Worm (Caenorhabditis elegans) whole organism, L4 larva: Measurements from ENCODE around the gene F38A1.15.

Experiments
- D1046.2 ChIP-seq: fragments of 200-800 bp; sonication (Bioruptor generic); IDR thresholded peaks from 2 replicates; pipeline ENCODE4 v1.3.6; 2022; ENCODE audit warnings: missing genetic modification characterization, missing compliant biosample characterization
- F10B5.3 ChIP-seq: sonication (generic microtip); optimal IDR thresholded peaks from 2 replicates; lab custom pipeline; 2016; ENCODE audit warnings: mild to moderate bottlenecking, missing genetic modification characterization, missing compliant biosample characterization
- F26F4.8 ChIP-seq: fragments of 200-800 bp; sonication (Bioruptor generic); conservative IDR thresholded peaks from 2 replicates; pipeline ENCODE4 v1.3.6; 2022; ENCODE audit warnings: missing genetic modification characterization, missing compliant biosample characterization
- F37D6.2 ChIP-seq: sonication (generic microtip); optimal IDR thresholded peaks from 2 replicates; lab custom pipeline; 2016; ENCODE audit warnings: mild to moderate bottlenecking, missing genetic modification characterization, missing compliant biosample characterization
- T20F7.1 ChIP-seq: fragments of 200-800 bp; sonication (Bioruptor generic); optimal IDR thresholded peaks from 2 replicates; lab custom pipeline; 2018; ENCODE audit warnings: mild to moderate bottlenecking, missing genetic modification characterization, missing compliant biosample characterization
- T26A8.4 ChIP-seq: fragments of 200-800 bp; sonication (Bioruptor generic); IDR thresholded peaks from 2 replicates; pipeline ENCODE4 v1.3.6; 2022; ENCODE audit warnings: missing genetic modification characterization, missing compliant biosample characterization
- ZK546.5 ChIP-seq, 2 experiments: sonication (generic microtip); optimal IDR thresholded peaks; 2 replicates each; lab custom pipeline; 2017; ENCODE audit warnings: missing biosample characterization in 2 of 2, missing genetic modification characterization in 2 of 2
- aha-1 ChIP-seq: fragments of 150-350 bp; peaks from one replicate; lab custom pipeline; 2014; ENCODE audit warnings: missing biosample characterization, missing genetic modification characterization
- aly-2 ChIP-seq: sonication (generic microtip); optimal IDR thresholded peaks from 2 replicates; lab custom pipeline; 2018; ENCODE audit warnings: missing biosample characterization, missing genetic modification characterization
- ceh-20 ChIP-seq: fragments of 200-800 bp; sonication (Bioruptor generic); IDR thresholded peaks from 2 replicates; pipeline ENCODE4 v1.3.6; 2022; ENCODE audit warnings: missing genetic modification reagents, missing genetic modification characterization, missing compliant biosample characterization
- ceh-28 ChIP-seq: fragments of 150-350 bp; optimal IDR thresholded peaks from 2 replicates; lab custom pipeline; 2014; ENCODE audit warnings: missing biosample characterization, missing genetic modification reagents, missing genetic modification characterization
- ceh-82 ChIP-seq: sonication (generic microtip); optimal IDR thresholded peaks from 2 replicates; lab custom pipeline; 2017; ENCODE audit warnings: missing biosample characterization, missing genetic modification characterization
- daf-16 ChIP-seq, 3 experiments: sonication (generic microtip); optimal IDR thresholded peaks; 2 replicates each; lab custom pipeline; 2016 to 2017; ENCODE audit warnings: missing genetic modification characterization in 3 of 3, missing genetic modification reagents in 3 of 3, mild to moderate bottlenecking in 2 of 3, missing compliant biosample characterization in 2 of 3, missing biosample characterization in 1 of 3, moderate library complexity in 1 of 3
- dmd-6 ChIP-seq: fragments of 200-800 bp; sonication (Bioruptor generic); IDR thresholded peaks from 2 replicates; pipeline ENCODE4 v1.3.6; 2022; ENCODE audit warnings: missing genetic modification reagents, missing genetic modification characterization, missing compliant biosample characterization
- dve-1 ChIP-seq: sonication (generic microtip); optimal IDR thresholded peaks from 2 replicates; lab custom pipeline; 2017; ENCODE audit warnings: antibody characterized with exemption, mild to moderate bottlenecking, missing genetic modification characterization, missing compliant biosample characterization; ENCODE audit not compliant: insufficient read depth
- egl-43 ChIP-seq: fragments of 200-800 bp; sonication (Bioruptor generic); IDR thresholded peaks from 2 replicates; pipeline ENCODE4 v1.3.6; 2022; ENCODE audit warnings: missing genetic modification reagents, missing genetic modification characterization, missing compliant biosample characterization
- jun-1 ChIP-seq: fragments of 150-350 bp; optimal IDR thresholded peaks from 2 replicates; lab custom pipeline; 2014; ENCODE audit warnings: missing biosample characterization, missing genetic modification reagents, missing genetic modification characterization
- lin-29 ChIP-seq: fragments of 200-800 bp; sonication (Bioruptor generic); IDR thresholded peaks from 2 replicates; pipeline ENCODE4 v1.3.6; 2022; ENCODE audit warnings: missing genetic modification reagents, missing genetic modification characterization, missing compliant biosample characterization
- lsy-2 ChIP-seq, 2 experiments: fragments of 150-350 bp in 1 of 2; sonication (generic microtip) in 1 of 2; optimal IDR thresholded peaks; 2 replicates each; lab custom pipeline; 2014 to 2017; ENCODE audit warnings: missing biosample characterization in 2 of 2, missing genetic modification characterization in 2 of 2
- madf-5 ChIP-seq, 2 experiments: fragments of 200-800 bp; sonication (Bioruptor generic); IDR thresholded peaks; 2 replicates each; pipeline ENCODE4 v1.3.6; 2022; ENCODE audit warnings: missing compliant biosample characterization in 2 of 2, missing genetic modification characterization in 2 of 2
- madf-9 ChIP-seq: fragments of 200-800 bp; sonication (Bioruptor generic); conservative IDR thresholded peaks from 2 replicates; pipeline ENCODE4 v1.3.6; 2022; ENCODE audit warnings: missing genetic modification reagents, missing genetic modification characterization, missing compliant biosample characterization
- mxl-3 ChIP-seq: fragments of 200-800 bp; sonication (Bioruptor generic); optimal IDR thresholded peaks from 2 replicates; lab custom pipeline; 2018; ENCODE audit warnings: mild to moderate bottlenecking, missing genetic modification characterization, missing compliant biosample characterization
- nhr-11 ChIP-seq: fragments of 150-350 bp; optimal IDR thresholded peaks from 2 replicates; lab custom pipeline; 2014; ENCODE audit warnings: missing biosample characterization, missing genetic modification characterization
- nhr-28 ChIP-seq: fragments of 150-350 bp; optimal IDR thresholded peaks from 2 replicates; lab custom pipeline; 2014; ENCODE audit warnings: missing biosample characterization, missing genetic modification characterization
- nhr-42 ChIP-seq: fragments of 200-800 bp; sonication (Bioruptor generic); IDR thresholded peaks from 2 replicates; pipeline ENCODE4 v1.3.6; 2022; ENCODE audit warnings: missing genetic modification characterization, missing compliant biosample characterization
- nhr-77 ChIP-seq: fragments of 150-350 bp; optimal IDR thresholded peaks from 2 replicates; lab custom pipeline; 2014; ENCODE audit warnings: missing biosample characterization, missing genetic modification characterization
- pha-4 ChIP-seq, 2 experiments: fragments of 150-350 bp in 1 of 2; fragments of 200-800 bp in 1 of 2; sonication (Bioruptor generic) in 1 of 2; IDR thresholded peaks in 1 of 2; optimal IDR thresholded peaks in 1 of 2; 2 replicates each; pipeline versions ENCODE4 v1.3.6 to Lab custom; 2014 to 2022; ENCODE audit warnings: missing genetic modification characterization in 2 of 2, missing genetic modification reagents in 2 of 2, missing biosample characterization in 1 of 2, missing compliant biosample characterization in 1 of 2
- pqm-1 ChIP-seq: sonication (generic microtip); optimal IDR thresholded peaks from 2 replicates; lab custom pipeline; 2017; ENCODE audit warnings: missing biosample characterization, missing genetic modification characterization
- set-16 ChIP-seq: fragments of 200-800 bp; sonication (Bioruptor generic); IDR thresholded peaks from 2 replicates; pipeline ENCODE4 v1.3.6; 2022; ENCODE audit warnings: missing genetic modification reagents, missing genetic modification characterization, missing compliant biosample characterization
- snpc-1.2 ChIP-seq: fragments of 200-800 bp; sonication (Bioruptor generic); IDR thresholded peaks from 2 replicates; pipeline ENCODE4 v1.3.6; 2022; ENCODE audit warnings: missing genetic modification reagents, missing genetic modification characterization, missing compliant biosample characterization
- zip-2 ChIP-seq: fragments of 150-350 bp; optimal IDR thresholded peaks from 2 replicates; lab custom pipeline; 2014; ENCODE audit warnings: missing biosample characterization, missing genetic modification characterization

The F38A1.15 gene

DNA sequence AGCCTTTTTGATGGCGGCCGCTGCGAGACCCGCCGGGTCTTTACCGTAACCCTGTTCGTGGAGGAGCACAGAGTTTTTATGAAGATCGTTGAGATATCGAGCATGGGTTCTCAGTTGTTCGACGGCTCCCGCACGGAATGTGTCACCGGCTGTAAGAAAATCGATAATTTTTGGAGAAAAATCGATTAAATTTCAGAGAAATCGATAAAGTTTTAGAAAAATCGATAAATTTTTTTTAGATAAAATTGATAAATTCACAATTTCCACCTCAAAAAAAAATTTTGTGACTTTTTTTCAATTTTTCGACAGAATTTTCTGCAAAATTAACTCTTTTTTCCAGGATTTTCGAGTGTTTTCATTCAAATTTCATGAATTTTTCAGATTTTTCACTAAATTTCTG lies 8.4 kb downstream of the F38A1.15 start:
- TF ChIP-seq dmd-6 (GFP tag; lab: Robert Waterston, UW): no peak
- peak; percentile 73 for TF ChIP-seq ceh-28 (tag; lab: Kevin White, UChicago)

DNA sequence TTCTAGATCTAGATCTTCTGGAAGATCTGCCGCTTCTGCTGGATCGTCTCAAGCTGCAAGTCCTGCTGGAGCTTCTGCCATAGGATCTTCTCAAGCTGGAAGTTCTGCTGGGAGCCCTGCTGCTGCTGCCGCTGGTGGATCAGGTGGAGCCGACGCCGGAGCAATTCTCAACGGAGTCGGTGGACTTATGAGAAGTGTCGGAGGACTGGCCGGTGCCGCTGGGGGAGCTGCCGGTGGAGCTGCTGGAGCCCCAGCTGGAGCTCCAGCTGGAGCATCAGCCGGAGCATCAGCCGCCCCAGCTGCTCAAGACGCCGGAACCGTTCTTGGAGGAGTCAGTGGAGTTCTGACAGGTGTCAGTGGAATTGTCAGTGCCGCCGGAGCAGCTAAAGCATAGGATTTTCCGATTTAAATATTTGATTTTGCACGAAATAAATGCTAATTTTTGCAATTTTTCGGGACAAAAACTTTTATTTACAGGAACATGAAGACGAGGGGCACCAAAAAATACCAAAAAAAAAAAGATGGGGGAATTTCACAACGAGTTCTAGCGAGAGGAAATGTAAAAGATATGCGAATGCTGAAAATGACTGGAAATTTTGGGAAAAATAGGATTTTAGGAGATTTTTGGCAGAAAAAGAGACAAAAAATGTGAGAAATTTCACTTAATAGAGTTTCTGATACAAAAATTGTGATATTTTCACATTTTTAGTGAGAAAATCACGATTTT lies 10.6 kb downstream of the F38A1.15 start:
- TF ChIP-seq mxl-3 (GFP tag; lab: Kevin White, UChicago) (no peak), T26A8.4 (GFP tag; lab: Robert Waterston, UW) (no peak), madf-5 (GFP tag; IDR thresholded peaks at IDR 0.05; lab: Robert Waterston, UW) (0 out of 4 replicates have a peak, but pooled peaks of 1 of the 2 experiments have one; percentile 35), egl-43 (GFP tag; lab: Robert Waterston, UW) (peak; percentile 63), lin-29 (GFP tag; lab: Robert Waterston, UW) (no peak), zip-2 (tag; lab: Kevin White, UChicago) (no peak), set-16 (GFP tag; lab: Robert Waterston, UW) (peak; percentile 99), pha-4 (GFP tag; IDR thresholded peaks at IDR 0.05; lab: Robert Waterston, UW) (peak; percentile 69; the same call in 1 of the 2 replicates), pha-4 (tag; optimal IDR thresholded peaks at IDR 0.05; lab: Kevin White, UChicago) (no peak), aha-1 (tag; lab: Kevin White, UChicago) (peak; percentile 90), snpc-1.2 (GFP tag; lab: Robert Waterston, UW) (0 out of 2 replicates have a peak, but pooled peaks have one; percentile 40)
- TF ChIP-seq, all 104 proteins: peak for 6

DNA sequence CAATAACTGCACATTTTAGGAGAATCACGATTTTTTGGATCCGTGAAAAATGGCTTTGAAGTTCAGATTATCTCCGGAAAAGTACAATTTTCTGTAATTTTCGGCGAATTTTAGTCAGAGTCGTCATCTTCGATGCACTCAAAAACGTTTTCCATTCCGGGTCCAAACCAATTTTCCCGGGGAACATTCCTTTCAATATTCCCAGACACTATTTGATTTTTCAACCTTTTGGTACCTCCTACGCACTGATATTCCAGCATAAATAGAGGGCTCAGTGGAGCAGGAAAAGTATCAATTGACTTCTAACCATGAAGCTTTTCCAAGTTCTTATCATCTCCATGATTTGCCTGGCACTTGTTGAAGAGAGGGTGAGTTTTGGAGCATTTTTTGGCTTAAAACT lies 11.6 kb downstream of the F38A1.15 start, which contains the start of gene W09G12.6:
TSS of gene W09G12.6 (plus strand) at position 301 of the 400 bp plus-strand sequence.
- TF ChIP-seq madf-9 (GFP tag; lab: Robert Waterston, UW) (no peak), F10B5.3 (no peak), pha-4 (GFP tag; IDR thresholded peaks at IDR 0.05; lab: Robert Waterston, UW) (no peak), pha-4 (tag; optimal IDR thresholded peaks at IDR 0.05; lab: Kevin White, UChicago) (no peak), aly-2 (tag; lab: Kevin White, UChicago) (no peak), nhr-11 (tag; lab: Kevin White, UChicago) (no peak), dmd-6 (GFP tag; lab: Robert Waterston, UW) (no peak), nhr-42 (GFP tag; lab: Robert Waterston, UW) (no peak)
- TF ChIP-seq, all 104 proteins: peak for 0

DNA sequence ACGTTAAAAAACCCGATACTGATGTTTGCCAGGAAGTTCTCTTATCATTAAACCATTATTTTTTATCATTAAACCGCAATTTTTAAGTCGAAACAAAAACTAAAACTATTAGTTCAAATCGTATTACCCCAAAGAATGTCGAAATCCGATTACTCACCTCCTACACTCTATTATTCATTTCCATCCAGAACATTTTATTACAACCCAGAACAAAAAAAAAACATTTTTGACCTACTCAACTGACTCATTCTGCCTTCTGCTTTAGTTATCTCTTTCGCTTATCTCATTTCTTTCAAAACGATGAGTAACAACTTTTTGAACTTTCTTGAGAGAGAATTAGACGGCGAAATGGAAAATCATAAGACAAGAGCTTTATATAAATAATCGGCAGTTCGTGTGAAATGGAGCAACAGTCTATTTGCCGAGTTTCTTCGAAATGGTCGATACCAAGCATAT lies 14.5 kb downstream of the F38A1.15 start, which contains the start of gene W09G12.7:
TSS of gene W09G12.7 (plus strand) at position 406 of the 456 bp plus-strand sequence.
- TF ChIP-seq ceh-20 (GFP tag; lab: Robert Waterston, UW) (no peak), D1046.2 (GFP tag; lab: Robert Waterston, UW) (no peak), nhr-77 (tag; lab: Kevin White, UChicago) (peak; percentile 47), F37D6.2 (tag; lab: Kevin White, UChicago) (no peak), pqm-1 (peak; percentile 79), dmd-6 (GFP tag; lab: Robert Waterston, UW) (peak; percentile 67), T20F7.1 (no peak), lsy-2 (tag; optimal IDR thresholded peaks at IDR 0.05; lab: Kevin White, UChicago) (no peak), ceh-82 (tag; lab: Kevin White, UChicago) (no peak), F26F4.8 (GFP tag; lab: Robert Waterston, UW) (no peak), F10B5.3 (no peak), ZK546.5 (tag; optimal IDR thresholded peaks at IDR 0.05; lab: Kevin White, UChicago) (no peak), jun-1 (tag; lab: Kevin White, UChicago) (no peak), mxl-3 (GFP tag; lab: Kevin White, UChicago) (no peak), set-16 (GFP tag; lab: Robert Waterston, UW) (no peak), daf-16 (GFP tag; optimal IDR thresholded peaks at IDR 0.05; lab: Kevin White, UChicago) (no peak), daf-16 (tag; optimal IDR thresholded peaks at IDR 0.05; lab: Kevin White, UChicago) (peak; percentile 6), nhr-28 (tag; lab: Kevin White, UChicago) (peak; percentile 32), dve-1 (tag; lab: Kevin White, UChicago) (peak; percentile 41)
